Worm (Caenorhabditis elegans): ENCODE data around the gene gar-2.

Gene gar-2

ce11 chrIII:6355359-6355758 lies 46.2 kb downstream of the gar-2 start:
- TF ChIP-seq R02D3.7 (tag; optimal IDR thresholded peaks at IDR 0.05) (no peak), pha-4 (tag; optimal IDR thresholded peaks at IDR 0.05) (peak; percentile 19), eor-1 (tag; optimal IDR thresholded peaks at IDR 0.05) (no peak)

- TF ChIP-seq egl-5 (tag; optimal IDR thresholded peaks at IDR 0.05) (peak; percentile 17), unc-39 (tag; optimal IDR thresholded peaks at IDR 0.05) (no peak)
Observed at ce11 chrIII:6356007-6356406, 46.8 kb downstream of the gar-2 start.

ce11 chrIII:6356764-6357163 lies 47.6 kb downstream of the gar-2 start:
- TF ChIP-seq ztf-4 (tag; optimal IDR thresholded peaks at IDR 0.05) = no peak
- peak; percentile 11 for TF ChIP-seq ama-1 (optimal IDR thresholded peaks at IDR 0.05)
- no peak for TF ChIP-seq lin-39 (tag; optimal IDR thresholded peaks at IDR 0.05)
- no peak for TF ChIP-seq nhr-43 (tag; optimal IDR thresholded peaks at IDR 0.05; ENCODE audit: poor library complexity, severe bottlenecking)
- no peak for TF ChIP-seq aly-2 (tag; optimal IDR thresholded peaks at IDR 0.05)

- TF ChIP-seq fos-1 (tag; optimal IDR thresholded peaks at IDR 0.05) (no peak), fkh-10 (GFP tag; optimal IDR thresholded peaks at IDR 0.05) (no peak), lin-39 (tag; optimal IDR thresholded peaks at IDR 0.05) (no peak), hmg-11 (tag; optimal IDR thresholded peaks at IDR 0.05) (no peak), nhr-43 (tag; optimal IDR thresholded peaks at IDR 0.05; ENCODE audit: poor library complexity, severe bottlenecking) (no peak), ceh-28 (tag; optimal IDR thresholded peaks at IDR 0.05) (no peak), lsy-12 (tag; optimal IDR thresholded peaks at IDR 0.05) (no peak), mml-1 (tag; optimal IDR thresholded peaks at IDR 0.05) (no peak), egl-5 (tag; optimal IDR thresholded peaks at IDR 0.05) (no peak), unc-39 (tag; optimal IDR thresholded peaks at IDR 0.05) (no peak), fkh-2 (tag; optimal IDR thresholded peaks at IDR 0.05) (no peak), R02D3.7 (tag; optimal IDR thresholded peaks at IDR 0.05) (no peak), pqm-1 (tag; optimal IDR thresholded peaks at IDR 0.05) (no peak), daf-12 (tag; optimal IDR thresholded peaks at IDR 0.05) (no peak), nhr-67 (tag; optimal IDR thresholded peaks at IDR 0.05) (no peak)
Observed at ce11 chrIII:6358704-6359103, 49.5 kb downstream of the gar-2 start.

ce11 chrIII:6359171-6359854 lies 50.1 kb downstream of the gar-2 start:
- peak; percentile 59 for TF ChIP-seq nhr-25 (tag; optimal IDR thresholded peaks at IDR 0.05)
- TF ChIP-seq jun-1 (tag; optimal IDR thresholded peaks at IDR 0.05) = peak; percentile 31
- no peak for TF ChIP-seq nhr-43 (tag; optimal IDR thresholded peaks at IDR 0.05; ENCODE audit: poor library complexity, severe bottlenecking)

ce11 chrIII:6360114-6360513 lies 50.9 kb downstream of the gar-2 start:
- TF ChIP-seq eor-1 (tag; optimal IDR thresholded peaks at IDR 0.05) (no peak), nhr-237 (tag; optimal IDR thresholded peaks at IDR 0.05) (no peak), lin-39 (tag; optimal IDR thresholded peaks at IDR 0.05) (peak; percentile 44), lin-15B (tag; optimal IDR thresholded peaks at IDR 0.05) (no peak), nhr-12 (tag; optimal IDR thresholded peaks at IDR 0.05) (no peak), ceh-16 (tag; optimal IDR thresholded peaks at IDR 0.05) (no peak), hmg-11 (tag; optimal IDR thresholded peaks at IDR 0.05) (no peak), fos-1 (tag; optimal IDR thresholded peaks at IDR 0.05) (no peak), nfya-1 (tag; optimal IDR thresholded peaks at IDR 0.05; ENCODE audit: insufficient read depth) (peak; percentile 42), ceh-9 (tag; optimal IDR thresholded peaks at IDR 0.05) (no peak), nhr-43 (tag; optimal IDR thresholded peaks at IDR 0.05; ENCODE audit: poor library complexity, severe bottlenecking) (peak; percentile 42), lsy-12 (tag; optimal IDR thresholded peaks at IDR 0.05) (no peak), snpc-4 (tag; optimal IDR thresholded peaks at IDR 0.05) (no peak), sea-2 (GFP tag; optimal IDR thresholded peaks at IDR 0.05) (no peak), pqm-1 (tag; optimal IDR thresholded peaks at IDR 0.05) (no peak), nhr-77 (tag; optimal IDR thresholded peaks at IDR 0.05) (no peak), nhr-25 (tag; optimal IDR thresholded peaks at IDR 0.05) (no peak), jun-1 (tag; optimal IDR thresholded peaks at IDR 0.05) (no peak), elt-1 (tag; optimal IDR thresholded peaks at IDR 0.05) (peak; percentile 49), elt-3 (tag; optimal IDR thresholded peaks at IDR 0.05) (no peak), nhr-67 (tag; optimal IDR thresholded peaks at IDR 0.05) (no peak), nhr-23 (tag; optimal IDR thresholded peaks at IDR 0.05) (no peak), elt-2 (tag; optimal IDR thresholded peaks at IDR 0.05) (no peak), unc-62 (GFP tag; optimal IDR thresholded peaks at IDR 0.05) (no peak), ztf-4 (tag; optimal IDR thresholded peaks at IDR 0.05) (no peak), fkh-2 (tag; optimal IDR thresholded peaks at IDR 0.05) (no peak)
